Fruit fly (Drosophila melanogaster) whole organism, larva: ENCODE measurements around the gene Cpr72Eb.

ENCODE experiments used
- noc ChIP-seq: fragments of 200-800 bp; sonication (Bioruptor generic); optimal IDR thresholded peaks from 3 replicates; lab custom pipeline; 2019; ENCODE audit warnings: missing biosample characterization, mild to moderate bottlenecking, missing genetic modification characterization, moderate library complexity

The Cpr72Eb gene

dm6 chr3L:16400175-16400574 lies 35.5 kb downstream of the Cpr72Eb start, which contains the start of gene CG44836:
TSS of gene CG44836 (minus strand) at chr3L:16400275.
- no peak for TF ChIP-seq noc (tag; lab: Kevin White, UChicago)

dm6 chr3L:16402253-16402652 lies 37.6 kb downstream of the Cpr72Eb start:
- TF ChIP-seq noc (tag; lab: Kevin White, UChicago) = no peak

dm6 chr3L:16407815-16408608 lies 43.3 kb downstream of the Cpr72Eb start:
- TF ChIP-seq noc (tag; lab: Kevin White, UChicago) = no peak

- TF ChIP-seq noc (tag; lab: Kevin White, UChicago) = no peak
These were observed 44.1 kb downstream of the Cpr72Eb start for dm6 chr3L:16408609-16409439.

dm6 chr3L:16409440-16410233 lies 44.9 kb downstream of the Cpr72Eb start:
- no peak for TF ChIP-seq noc (tag; lab: Kevin White, UChicago)

- TF ChIP-seq noc (tag; lab: Kevin White, UChicago) = no peak
These were observed 45.8 kb downstream of the Cpr72Eb start for dm6 chr3L:16410234-16411119.

- TF ChIP-seq noc (tag; lab: Kevin White, UChicago) = no peak
These were observed 46.9 kb downstream of the Cpr72Eb start, which contains the start of gene fax for dm6 chr3L:16411566-16411965. TSS of gene fax (minus strand) at chr3L:16411828.

dm6 chr3L:16412394-16412950 lies 47.8 kb downstream of the Cpr72Eb start, which contains the start of gene Serinc:
TSS of gene Serinc (plus strand) at chr3L:16412722.
- TF ChIP-seq noc (tag; lab: Kevin White, UChicago) = no peak
